Worm (Caenorhabditis elegans) whole organism, late embryonic: Measurements from ENCODE around the gene lip-1.

Experiments
- ceh-2 ChIP-seq: sonication (generic microtip); optimal IDR thresholded peaks from 2 replicates; lab custom pipeline; 2016; ENCODE audit warnings: missing genotype, missing genetic modification characterization, missing compliant biosample characterization
- fkh-10 ChIP-seq: fragments of 150-350 bp; optimal IDR thresholded peaks from 2 replicates; lab custom pipeline; 2014; ENCODE audit warnings: missing biosample characterization, missing genetic modification reagents, missing genetic modification characterization
- nhr-11 ChIP-seq: fragments of 150-350 bp; optimal IDR thresholded peaks from 2 replicates; lab custom pipeline; 2014; ENCODE audit warnings: missing biosample characterization, missing genetic modification characterization
- pax-1 ChIP-seq: fragments of 150-350 bp; optimal IDR thresholded peaks from 2 replicates; lab custom pipeline; 2014; ENCODE audit warnings: missing biosample characterization, missing genetic modification characterization
- pha-2 ChIP-seq: sonication (generic microtip); optimal IDR thresholded peaks from 2 replicates; lab custom pipeline; 2017; ENCODE audit warnings: mild to moderate bottlenecking, missing genetic modification characterization, missing compliant biosample characterization
- pha-4 ChIP-seq: fragments of 150-350 bp; optimal IDR thresholded peaks from 2 replicates; lab custom pipeline; 2018; ENCODE audit warnings: missing biosample characterization, missing genetic modification reagents, missing genetic modification characterization
- pqm-1 ChIP-seq: sonication (generic microtip); optimal IDR thresholded peaks from 2 replicates; lab custom pipeline; 2016; ENCODE audit warnings: missing genetic modification characterization, missing compliant biosample characterization
- rnt-1 ChIP-seq: sonication (generic microtip); optimal IDR thresholded peaks from 2 replicates; lab custom pipeline; 2016; ENCODE audit warnings: missing genetic modification characterization, missing compliant biosample characterization
- tbx-2 ChIP-seq: sonication (generic microtip); optimal IDR thresholded peaks from 2 replicates; lab custom pipeline; 2016; ENCODE audit warnings: missing genetic modification characterization, missing compliant biosample characterization
- unc-86 ChIP-seq: sonication (generic microtip); optimal IDR thresholded peaks from 2 replicates; lab custom pipeline; 2016; ENCODE audit warnings: missing genetic modification characterization, missing compliant biosample characterization

DNA sequence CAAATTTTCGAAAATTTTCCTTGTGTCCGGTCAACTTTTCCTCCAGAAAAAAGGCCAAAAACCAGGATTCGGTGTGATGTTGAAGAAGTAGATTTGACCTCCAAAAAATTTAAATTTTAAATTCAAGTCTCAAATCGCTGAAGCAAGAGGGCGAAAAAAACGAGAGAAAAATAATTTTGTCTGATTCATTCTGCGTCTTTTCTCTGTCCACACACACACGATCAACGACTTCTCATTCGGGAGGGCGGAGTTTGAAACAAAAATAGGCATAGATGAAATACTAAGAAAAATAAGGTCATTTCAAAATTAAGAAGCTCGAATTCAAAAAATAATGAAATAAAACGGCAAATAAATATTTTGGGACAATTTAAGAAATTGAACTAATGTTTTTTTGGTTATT, 16.5 kb downstream of the lip-1 start, which contains the start of gene R13H7.2:
- TF ChIP-seq rnt-1 (tag; lab: Kevin White, UChicago) = no peak
- no peak for TF ChIP-seq ceh-2 (tag; lab: Kevin White, UChicago)
- no peak for TF ChIP-seq unc-86
- TF ChIP-seq tbx-2 (tag; lab: Kevin White, UChicago) = no peak
- TF ChIP-seq pqm-1 (tag; lab: Kevin White, UChicago) = no peak
- TF ChIP-seq fkh-10 = no peak
- TF ChIP-seq pha-4 (tag; lab: Kevin White, UChicago) = no peak
- TF ChIP-seq pax-1 (tag; lab: Kevin White, UChicago) = no peak
- no peak for TF ChIP-seq nhr-11 (tag; lab: Kevin White, UChicago)
- no peak for TF ChIP-seq pha-2 (tag; lab: Kevin White, UChicago)
